Worm (Caenorhabditis elegans) whole organism, L1 larva: ENCODE data around the gene cam-1.

Experiments used
- C16A3.4 ChIP-seq: fragments of 150-350 bp; optimal IDR thresholded peaks from 2 replicates; lab custom pipeline; 2014; ENCODE audit warnings: missing biosample characterization, missing genetic modification characterization
- C34B4.2 ChIP-seq: sonication (generic microtip); optimal IDR thresholded peaks from 2 replicates; lab custom pipeline; 2017; ENCODE audit warnings: mild to moderate bottlenecking, missing genetic modification characterization, missing compliant biosample characterization
- Y116A8C.19 ChIP-seq: sonication (generic microtip); optimal IDR thresholded peaks from 2 replicates; lab custom pipeline; 2016; ENCODE audit warnings: missing compliant biosample characterization, missing genetic modification characterization, borderline replicate concordance
- blmp-1 ChIP-seq: fragments of 150-350 bp; optimal IDR thresholded peaks from 2 replicates; lab custom pipeline; 2014; ENCODE audit warnings: missing biosample characterization, missing genetic modification characterization
- ceh-63 ChIP-seq: fragments of 200-800 bp; sonication (Bioruptor generic); optimal IDR thresholded peaks from 2 replicates; lab custom pipeline; 2018; ENCODE audit warnings: mild to moderate bottlenecking, missing genetic modification characterization, missing compliant biosample characterization
- ceh-88 ChIP-seq: fragments of 200-800 bp; sonication (Bioruptor generic); IDR thresholded peaks from 2 replicates; pipeline ENCODE4 v1.3.6; 2022; ENCODE audit warnings: missing genetic modification characterization, missing compliant biosample characterization
- ceh-90 ChIP-seq: sonication (generic microtip); optimal IDR thresholded peaks from 2 replicates; lab custom pipeline; 2016; ENCODE audit warnings: missing genetic modification characterization, missing compliant biosample characterization
- dsc-1 ChIP-seq: sonication (generic microtip); optimal IDR thresholded peaks from 2 replicates; lab custom pipeline; 2016; ENCODE audit warnings: mild to moderate bottlenecking, missing genetic modification characterization, missing compliant biosample characterization
- efl-1 ChIP-seq, 4 experiments: fragments of 150-350 bp; optimal IDR thresholded peaks in 3 of 4; peaks in 1 of 4; 1 replicate in 1 of 4; 2 replicates in 3 of 4; lab custom pipeline; 2014; ENCODE audit warnings: missing biosample characterization in 2 of 4, missing genetic modification characterization in 2 of 4, missing genetic modification reagents in 2 of 4
- fkh-10 ChIP-seq: sonication (generic microtip); optimal IDR thresholded peaks from 2 replicates; lab custom pipeline; 2017; ENCODE audit warnings: missing biosample characterization, missing genetic modification reagents, missing genetic modification characterization
- fkh-4 ChIP-seq: sonication (generic microtip); optimal IDR thresholded peaks from 2 replicates; lab custom pipeline; 2016; ENCODE audit warnings: missing compliant biosample characterization, missing genetic modification characterization, borderline replicate concordance
- fkh-8 ChIP-seq: sonication (generic microtip); optimal IDR thresholded peaks from 2 replicates; lab custom pipeline; 2016; ENCODE audit warnings: mild to moderate bottlenecking, missing genetic modification characterization, missing compliant biosample characterization
- fos-1 ChIP-seq: fragments of 150-350 bp; optimal IDR thresholded peaks from 2 replicates; lab custom pipeline; 2014; ENCODE audit warnings: missing biosample characterization, missing genetic modification characterization
- grh-1 ChIP-seq: fragments of 200-800 bp; sonication (Bioruptor generic); IDR thresholded peaks from 2 replicates; pipeline ENCODE4 v1.3.6; 2022; ENCODE audit warnings: missing genetic modification reagents, missing genetic modification characterization, missing compliant biosample characterization
- hlh-17 ChIP-seq: fragments of 200-800 bp; sonication (Bioruptor generic); optimal IDR thresholded peaks from 2 replicates; lab custom pipeline; 2018; ENCODE audit warnings: missing genetic modification characterization, mild to moderate bottlenecking, missing compliant biosample characterization, moderate library complexity, borderline replicate concordance
- hpl-2 ChIP-seq: fragments of 150-350 bp; optimal IDR thresholded peaks from 2 replicates; lab custom pipeline; 2014; ENCODE audit warnings: missing biosample characterization, missing genetic modification reagents, missing genetic modification characterization
- irx-1 ChIP-seq: sonication (generic microtip); optimal IDR thresholded peaks from 2 replicates; lab custom pipeline; 2016; ENCODE audit warnings: missing genetic modification characterization, missing compliant biosample characterization
- isw-1 ChIP-seq: fragments of 200-800 bp; sonication (Bioruptor generic); IDR thresholded peaks from 2 replicates; pipeline ENCODE4 v1.3.6; 2022; ENCODE audit warnings: missing genetic modification characterization, missing compliant biosample characterization
- lin-14 ChIP-seq: fragments of 200-800 bp; sonication (Bioruptor generic); optimal IDR thresholded peaks from 2 replicates; lab custom pipeline; 2018; ENCODE audit warnings: mild to moderate bottlenecking, missing genetic modification characterization, moderate library complexity, missing compliant biosample characterization
- lin-35 ChIP-seq, 2 experiments: fragments of 150-350 bp; optimal IDR thresholded peaks; 2 replicates each; lab custom pipeline; 2014; ENCODE audit warnings: missing biosample characterization in 2 of 2, missing genetic modification characterization in 2 of 2, missing genetic modification reagents in 2 of 2
- lin-39 ChIP-seq: fragments of 150-350 bp; optimal IDR thresholded peaks from 2 replicates; lab custom pipeline; 2014; ENCODE audit warnings: missing biosample characterization, missing genetic modification reagents, missing genetic modification characterization
- lsy-2 ChIP-seq, 2 experiments: fragments of 150-350 bp; optimal IDR thresholded peaks; 2 replicates each; lab custom pipeline; 2014; ENCODE audit warnings: missing biosample characterization in 2 of 2, missing genetic modification characterization in 2 of 2
- mab-9 ChIP-seq: fragments of 200-800 bp; sonication (Bioruptor generic); IDR thresholded peaks from 2 replicates; pipeline ENCODE4 v1.3.6; 2022; ENCODE audit warnings: missing genetic modification reagents, missing genetic modification characterization, missing compliant biosample characterization
- mep-1 ChIP-seq: fragments of 150-350 bp; optimal IDR thresholded peaks from 2 replicates; lab custom pipeline; 2014; ENCODE audit warnings: missing biosample characterization, missing genetic modification characterization
- nhr-11 ChIP-seq: fragments of 150-350 bp; optimal IDR thresholded peaks from 2 replicates; lab custom pipeline; 2014; ENCODE audit warnings: missing biosample characterization, missing genetic modification characterization
- nhr-19 ChIP-seq: fragments of 200-800 bp; sonication (Bioruptor generic); conservative IDR thresholded peaks from 2 replicates; pipeline ENCODE4 v1.3.6; 2022; ENCODE audit warnings: missing genetic modification characterization, missing compliant biosample characterization
- nhr-20 ChIP-seq: sonication (generic microtip); optimal IDR thresholded peaks from 2 replicates; lab custom pipeline; 2016; ENCODE audit warnings: mild to moderate bottlenecking, missing genetic modification characterization, missing compliant biosample characterization
- nhr-47 ChIP-seq: sonication (generic microtip); optimal IDR thresholded peaks from 2 replicates; lab custom pipeline; 2016; ENCODE audit warnings: mild to moderate bottlenecking, missing genetic modification characterization, moderate library complexity, missing compliant biosample characterization
- nhr-71 ChIP-seq: sonication (generic microtip); optimal IDR thresholded peaks from 2 replicates; lab custom pipeline; 2016; ENCODE audit warnings: mild to moderate bottlenecking, missing genetic modification characterization, moderate library complexity, missing compliant biosample characterization
- nhr-76 ChIP-seq: sonication (generic microtip); optimal IDR thresholded peaks from 2 replicates; lab custom pipeline; 2017; ENCODE audit warnings: missing biosample characterization, missing genetic modification characterization
- nhr-90 ChIP-seq: sonication (generic microtip); optimal IDR thresholded peaks from 2 replicates; lab custom pipeline; 2016; ENCODE audit warnings: mild to moderate bottlenecking, missing genetic modification characterization, missing compliant biosample characterization; ENCODE audit not compliant: poor library complexity
- pag-3 ChIP-seq: sonication (generic microtip); optimal IDR thresholded peaks from 2 replicates; lab custom pipeline; 2017; ENCODE audit warnings: missing genetic modification characterization, mild to moderate bottlenecking, missing compliant biosample characterization, antibody characterized with exemption, borderline replicate concordance; ENCODE audit not compliant: insufficient read depth
- pax-3 ChIP-seq: fragments of 200-800 bp; sonication (Bioruptor generic); optimal IDR thresholded peaks from 2 replicates; lab custom pipeline; 2018; ENCODE audit warnings: mild to moderate bottlenecking, missing genetic modification characterization, moderate library complexity, missing compliant biosample characterization
- pqm-1 ChIP-seq: sonication (generic microtip); optimal IDR thresholded peaks from 3 replicates; lab custom pipeline; 2017; ENCODE audit warnings: missing biosample characterization, missing genetic modification characterization
- rnt-1 ChIP-seq: sonication (generic microtip); optimal IDR thresholded peaks from 2 replicates; lab custom pipeline; 2016; ENCODE audit warnings: mild to moderate bottlenecking, missing genetic modification characterization, moderate library complexity, missing compliant biosample characterization
- snu-23 ChIP-seq: sonication (generic microtip); optimal IDR thresholded peaks from 2 replicates; lab custom pipeline; 2016; ENCODE audit warnings: missing genetic modification characterization, missing compliant biosample characterization
- swsn-7 ChIP-seq: sonication (generic microtip); optimal IDR thresholded peaks from 2 replicates; lab custom pipeline; 2016; ENCODE audit warnings: missing genetic modification characterization, missing compliant biosample characterization
- tbx-2 ChIP-seq: sonication (generic microtip); optimal IDR thresholded peaks from 2 replicates; lab custom pipeline; 2016; ENCODE audit warnings: missing genetic modification characterization, missing compliant biosample characterization
- unc-130 ChIP-seq: fragments of 150-350 bp; optimal IDR thresholded peaks from 2 replicates; lab custom pipeline; 2017; ENCODE audit warnings: missing biosample characterization, missing genetic modification characterization, inconsistent platforms
- unc-30 ChIP-seq: sonication (generic microtip); optimal IDR thresholded peaks from 2 replicates; lab custom pipeline; 2017; ENCODE audit warnings: missing biosample characterization, missing genetic modification characterization
- unc-86 ChIP-seq: sonication (generic microtip); optimal IDR thresholded peaks from 2 replicates; lab custom pipeline; 2016; ENCODE audit warnings: missing genetic modification characterization, missing compliant biosample characterization

cam-1 gene

ce11 chrII:9266755-9267154 is 43.3 kb downstream of the cam-1 start, which contains the start of gene C01G6.2:
TSS of gene C01G6.2 (plus strand) at chrII:9267055.
- TF ChIP-seq Y116A8C.19 (tag; lab: Kevin White, UChicago) (no peak), fos-1 (tag; lab: Kevin White, UChicago) (no peak), swsn-7 (tag; lab: Kevin White, UChicago) (no peak), hpl-2 (no peak), unc-130 (tag; lab: Kevin White, UChicago) (no peak)

DNA sequence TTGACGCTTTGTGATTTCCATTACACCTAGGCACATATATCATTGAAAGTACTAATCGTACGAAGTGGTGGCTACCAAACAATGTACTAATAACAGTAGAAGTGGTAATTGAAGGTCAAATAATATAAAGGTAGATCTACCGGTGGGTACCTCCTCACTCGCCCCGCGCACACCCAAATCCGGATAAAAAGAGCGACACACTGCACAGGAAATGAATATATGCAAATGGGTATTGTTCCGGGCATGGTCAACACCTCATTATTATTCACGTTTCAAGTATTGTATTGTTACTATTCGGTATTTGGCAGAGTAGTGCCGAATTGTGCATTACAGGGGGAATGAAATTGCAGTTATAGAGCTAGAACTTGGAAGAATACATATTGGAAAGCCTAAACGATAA is 43.9 kb downstream of the cam-1 start:
- TF ChIP-seq ceh-88 (GFP tag; lab: Robert Waterston, UW) (no peak), lin-39 (tag; lab: Kevin White, UChicago) (no peak), unc-86 (tag; lab: Kevin White, UChicago) (no peak), dsc-1 (no peak), blmp-1 (tag; lab: Kevin White, UChicago) (no peak), tbx-2 (tag; lab: Kevin White, UChicago) (no peak), nhr-47 (tag; lab: Kevin White, UChicago) (no peak), unc-30 (tag; lab: Kevin White, UChicago) (no peak), nhr-90 (tag; lab: Kevin White, UChicago) (no peak), unc-130 (tag; lab: Kevin White, UChicago) (no peak), grh-1 (no peak), isw-1 (GFP tag; lab: Robert Waterston, UW) (no peak), C34B4.2 (no peak), nhr-76 (tag; lab: Kevin White, UChicago) (no peak), ceh-90 (tag; lab: Kevin White, UChicago) (no peak), nhr-71 (no peak)

DNA sequence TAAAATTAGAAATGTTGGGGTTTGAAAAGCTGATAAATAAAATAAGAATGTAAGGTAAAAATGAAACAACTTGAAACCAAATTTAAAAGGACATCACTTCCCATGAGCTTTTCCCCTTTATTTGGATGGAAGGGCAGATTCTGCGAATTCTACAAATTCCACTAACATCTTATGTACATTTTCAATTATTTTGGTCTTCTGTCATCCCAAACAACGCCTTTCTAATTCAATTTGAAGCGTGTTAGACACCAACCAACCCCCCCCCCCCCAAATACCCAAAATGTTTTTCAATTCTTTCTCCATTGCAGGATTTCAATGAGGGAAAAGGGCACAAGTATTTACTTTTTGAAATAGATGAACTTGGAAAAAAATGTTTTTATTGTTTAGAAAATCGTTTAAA is 44.4 kb downstream of the cam-1 start:
- no peak for TF ChIP-seq nhr-11 (tag; lab: Kevin White, UChicago)
- TF ChIP-seq pax-3 (tag; lab: Kevin White, UChicago): no peak
- TF ChIP-seq ceh-63 (GFP tag; lab: Kevin White, UChicago): no peak
- TF ChIP-seq nhr-71: peak; percentile 10
- TF ChIP-seq unc-130 (tag; lab: Kevin White, UChicago): no peak
- TF ChIP-seq lin-14 (GFP tag; lab: Kevin White, UChicago): peak; percentile 41
- TF ChIP-seq nhr-76 (tag; lab: Kevin White, UChicago): no peak
- no peak for TF ChIP-seq snu-23 (GFP tag; lab: Kevin White, UChicago)

DNA sequence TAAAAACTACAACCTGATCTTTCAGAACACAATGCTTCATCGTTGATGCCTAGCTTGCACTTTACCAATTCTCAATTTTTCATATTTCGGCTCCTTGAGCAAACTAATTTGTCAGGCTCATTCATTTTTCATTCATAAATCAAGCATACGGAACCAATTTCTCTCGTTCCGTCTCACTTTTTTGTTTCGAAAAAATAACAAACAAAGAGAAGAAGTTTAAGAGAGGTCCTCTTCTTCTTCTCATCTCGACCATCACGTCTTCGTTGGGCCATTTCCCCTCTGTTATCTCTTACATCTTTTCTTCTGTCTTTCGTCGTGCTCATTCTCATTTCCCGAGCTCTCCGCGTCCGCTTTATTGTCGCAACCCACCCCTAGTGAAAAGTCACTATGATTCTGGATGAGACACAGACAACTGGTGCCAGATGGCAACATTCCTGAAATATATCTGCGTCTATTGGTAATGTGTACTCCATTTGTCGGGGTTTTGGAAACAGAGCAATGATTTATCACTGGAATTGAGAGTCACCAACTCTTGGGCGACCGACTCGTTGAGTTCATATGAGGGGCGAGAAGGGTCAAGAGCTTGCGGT is 45.3 kb downstream of the cam-1 start:
- TF ChIP-seq dsc-1 (peak; percentile 94), fkh-4 (tag; lab: Kevin White, UChicago) (peak; percentile 70), mab-9 (peak; percentile 43; the same call in 1 of the 2 replicates), nhr-71 (peak; percentile 70), mep-1 (tag; lab: Kevin White, UChicago) (peak; percentile 16), pag-3 (tag; lab: Kevin White, UChicago) (peak; percentile 68), pqm-1 (tag; lab: Kevin White, UChicago) (no peak), tbx-2 (tag; lab: Kevin White, UChicago) (peak; percentile 50), swsn-7 (tag; lab: Kevin White, UChicago) (peak; percentile 45), lin-14 (GFP tag; lab: Kevin White, UChicago) (peak; percentile 84), blmp-1 (tag; lab: Kevin White, UChicago) (no peak), C16A3.4 (tag; lab: Kevin White, UChicago) (no peak), fkh-10 (GFP tag; lab: Kevin White, UChicago) (no peak), nhr-47 (tag; lab: Kevin White, UChicago) (peak; percentile 6), lin-35 (GFP tag; optimal IDR thresholded peaks at IDR 0.05; lab: Kevin White, UChicago) (peak in 1 of 2 experiments; percentile 21), nhr-11 (tag; lab: Kevin White, UChicago) (no peak), fkh-8 (peak; percentile 39), efl-1 (optimal IDR thresholded peaks at IDR 0.05; lab: Kevin White, UChicago) (peak; percentile 4 to 22), efl-1 (GFP tag; optimal IDR thresholded peaks at IDR 0.05 in 1 of 2; lab: Kevin White, UChicago) (no peak), lsy-2 (tag; optimal IDR thresholded peaks at IDR 0.05; lab: Kevin White, UChicago) (peak in 1 of 2 experiments; percentile 46), nhr-20 (tag; lab: Kevin White, UChicago) (peak; percentile 9), irx-1 (tag; lab: Kevin White, UChicago) (peak; percentile 17), rnt-1 (peak; percentile 62), hlh-17 (GFP tag; lab: Kevin White, UChicago) (no peak), unc-86 (tag; lab: Kevin White, UChicago) (no peak), lin-39 (tag; lab: Kevin White, UChicago) (no peak), snu-23 (GFP tag; lab: Kevin White, UChicago) (peak; percentile 51), nhr-19 (0 out of 2 replicates have a peak, but pooled peaks have one; percentile 32), unc-130 (tag; lab: Kevin White, UChicago) (peak; percentile 20)
